Fruit fly (Drosophila melanogaster): ENCODE data around the gene js.

Gene js

DNA sequence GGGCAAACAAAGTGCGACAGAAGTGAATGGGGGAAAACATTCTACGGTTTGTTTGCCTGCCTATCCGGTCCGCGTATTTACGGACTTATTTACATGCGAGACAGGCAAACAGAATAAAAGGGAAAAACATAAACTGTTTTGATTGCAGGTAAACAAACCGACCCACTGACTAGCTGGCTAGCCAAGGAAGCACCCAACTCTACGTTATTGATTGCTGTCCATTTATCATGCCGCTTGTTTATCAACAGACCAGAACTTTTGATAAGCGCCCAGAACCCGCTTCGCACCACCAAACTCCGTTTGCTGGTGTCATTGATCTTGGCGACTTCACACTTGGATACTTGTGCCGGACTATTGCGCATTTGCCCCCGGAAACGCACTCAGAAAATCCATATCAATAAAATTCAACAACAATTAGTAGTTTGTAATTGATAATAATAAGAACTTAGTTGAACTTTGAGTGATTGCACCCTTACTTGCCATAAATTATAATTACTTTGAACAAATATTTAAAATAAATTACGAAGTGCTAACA lies 36.2 kb downstream of the js start (continued):
- TF ChIP-seq CG34376 (GFP tag; optimal IDR thresholded peaks at IDR 0.05): peak; percentile 18
- no peak for TF ChIP-seq Dll (GFP tag; IDR thresholded peaks at IDR 0.05; ENCODE audit: partially characterized antibody)
- peak; percentile 58 for TF ChIP-seq HHEX (GFP tag; optimal IDR thresholded peaks at IDR 0.05)
- no peak for TF ChIP-seq Dip3 (GFP tag; optimal IDR thresholded peaks at IDR 0.05)
- TF ChIP-seq gce (GFP tag; IDR thresholded peaks at IDR 0.05): peak; percentile 80; the same call in 2 of the 3 replicates
- peak; percentile 82 for TF ChIP-seq kni (GFP tag; optimal IDR thresholded peaks at IDR 0.05)
- TF ChIP-seq CG2129 (GFP tag; IDR thresholded peaks at IDR 0.05; ENCODE audit: partially characterized antibody): no peak
- no peak for TF ChIP-seq HLH4C (GFP tag; IDR thresholded peaks at IDR 0.05; ENCODE audit: partially characterized antibody)
- no peak for TF ChIP-seq hkb (optimal IDR thresholded peaks at IDR 0.05)
- TF ChIP-seq hkb (GFP tag; IDR thresholded peaks at IDR 0.05): peak; percentile 58; the same call in 1 of the 2 replicates
- TF ChIP-seq CG17912 (GFP tag; optimal IDR thresholded peaks at IDR 0.05): peak; percentile 36
- no peak for TF ChIP-seq Dek (tag; optimal IDR thresholded peaks at IDR 0.05)
- peak; percentile 51 for TF ChIP-seq CG15696 (tag; optimal IDR thresholded peaks at IDR 0.05)
- peak; percentile 51 for TF ChIP-seq CG31365 (tag; optimal IDR thresholded peaks at IDR 0.05)
- peak; percentile 58; the same call in 2 of the 3 replicates for TF ChIP-seq CG17361 (GFP tag; IDR thresholded peaks at IDR 0.05)
- TF ChIP-seq Hr51 (GFP tag; optimal IDR thresholded peaks at IDR 0.05): peak in 1 of 2 experiments; percentile 63
- no peak for TF ChIP-seq wor (GFP tag; IDR thresholded peaks at IDR 0.05)
- TF ChIP-seq ttk (GFP tag; IDR thresholded peaks at IDR 0.05): no peak
- TF ChIP-seq CG15073 (GFP tag; optimal IDR thresholded peaks at IDR 0.05): peak; percentile 22
- TF ChIP-seq aop (GFP tag; IDR thresholded peaks at IDR 0.05): no peak
- TF ChIP-seq unpg (GFP tag; optimal IDR thresholded peaks at IDR 0.05): peak; percentile 34
- TF ChIP-seq NFAT (GFP tag; IDR thresholded peaks at IDR 0.05): peak; percentile 71
- TF ChIP-seq Optix (GFP tag; IDR thresholded peaks at IDR 0.05): 0 out of 3 replicates have a peak, but pooled peaks have one; percentile 36
- peak; percentile 24 for TF ChIP-seq CG16815 (GFP tag; optimal IDR thresholded peaks at IDR 0.05)
- TF ChIP-seq NK7.1 (GFP tag; optimal IDR thresholded peaks at IDR 0.05): peak; percentile 60
- peak; percentile 23 for TF ChIP-seq CG10462 (GFP tag; optimal IDR thresholded peaks at IDR 0.05)
- TF ChIP-seq HLH54F (GFP tag; optimal IDR thresholded peaks at IDR 0.05): no peak
- TF ChIP-seq CG12104 (GFP tag; optimal IDR thresholded peaks at IDR 0.05): peak; percentile 9
- peak; percentile 38 for TF ChIP-seq bcd (GFP tag; optimal IDR thresholded peaks at IDR 0.05)
- peak; percentile 19 for TF ChIP-seq CG13775 (GFP tag; optimal IDR thresholded peaks at IDR 0.05)
- peak; percentile 48; the same call in 1 of the 2 replicates for TF ChIP-seq CG14441 (GFP tag; IDR thresholded peaks at IDR 0.05)
- no peak for TF ChIP-seq vfl (GFP tag; optimal IDR thresholded peaks at IDR 0.05)
- TF ChIP-seq cad (GFP tag; optimal IDR thresholded peaks at IDR 0.05): no peak
- peak; percentile 19 for TF ChIP-seq CG12391 (tag; optimal IDR thresholded peaks at IDR 0.05)
- peak; percentile 47 for TF ChIP-seq gem (tag; optimal IDR thresholded peaks at IDR 0.05)
- TF ChIP-seq CG14710 (tag; optimal IDR thresholded peaks at IDR 0.05): peak; percentile 55
- no peak for TF ChIP-seq gt (GFP tag; IDR thresholded peaks at IDR 0.05)
- no peak for TF ChIP-seq Scr (GFP tag; IDR thresholded peaks at IDR 0.05; ENCODE audit: partially characterized antibody)
- TF ChIP-seq slp2 (GFP tag; optimal IDR thresholded peaks at IDR 0.05): peak; percentile 60
- TF ChIP-seq kay (GFP tag; optimal IDR thresholded peaks at IDR 0.05): peak; percentile 59
- TF ChIP-seq CG15011 (GFP tag; optimal IDR thresholded peaks at IDR 0.05): peak; percentile 52
- TF ChIP-seq Ravus (GFP tag; IDR thresholded peaks at IDR 0.05): no peak
- peak; percentile 54; the same call in 1 of the 2 replicates for TF ChIP-seq CG31441 (GFP tag; IDR thresholded peaks at IDR 0.05)
- TF ChIP-seq fd3F (GFP tag; optimal IDR thresholded peaks at IDR 0.05): peak; percentile 52
- peak; percentile 30 for TF ChIP-seq slou (GFP tag; optimal IDR thresholded peaks at IDR 0.05)
- peak; percentile 66 for TF ChIP-seq CG6254 (GFP tag; optimal IDR thresholded peaks at IDR 0.05)
- TF ChIP-seq ssp (GFP tag; IDR thresholded peaks at IDR 0.05): no peak
- peak; percentile 54 for TF ChIP-seq CG8359 (GFP tag; optimal IDR thresholded peaks at IDR 0.05; ENCODE audit: borderline replicate concordance)
- TF ChIP-seq bab2 (GFP tag; optimal IDR thresholded peaks at IDR 0.05): peak; percentile 72
- peak; percentile 28 for TF ChIP-seq jumu (GFP tag; optimal IDR thresholded peaks at IDR 0.05)
